Worm (Caenorhabditis elegans): ENCODE results near the gene apc-17.

apc-17 gene

DNA sequence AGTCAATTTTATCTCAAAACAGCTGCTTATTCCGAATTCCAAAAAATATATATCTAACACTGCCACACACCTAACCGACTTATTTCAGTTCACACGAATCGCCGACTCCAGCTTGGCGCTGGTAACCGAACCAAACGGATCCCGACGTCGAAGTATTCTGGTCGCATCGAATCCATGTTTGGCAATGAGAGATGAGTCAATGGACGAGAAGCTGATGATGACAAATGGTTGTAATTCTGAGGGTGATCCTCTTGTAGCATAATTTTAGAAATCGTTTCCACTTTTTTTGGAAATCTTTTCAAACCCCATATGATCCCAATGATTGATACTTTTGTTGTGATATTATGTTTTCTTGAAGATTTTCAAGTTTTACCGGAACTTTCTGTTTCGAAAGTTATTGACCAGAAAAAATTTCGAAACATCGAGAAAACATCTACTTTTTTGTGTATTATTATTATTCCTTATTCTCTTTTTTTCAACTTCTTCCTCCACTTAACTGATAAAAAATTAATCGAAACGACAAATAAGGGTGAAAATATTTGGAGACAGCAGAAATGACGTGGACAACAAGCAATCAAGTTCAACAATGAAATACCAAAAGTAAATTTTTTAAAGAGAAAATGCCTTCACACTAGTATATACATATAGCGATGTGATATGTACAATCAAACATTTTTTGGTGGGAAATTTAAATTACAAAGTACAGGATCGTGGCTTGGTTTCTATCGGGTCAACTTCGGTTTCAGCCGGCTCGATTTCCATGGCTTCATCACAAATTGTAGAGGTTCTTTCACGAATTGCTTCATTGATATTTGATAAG is 42.1 kb downstream of the apc-17 start:
- no peak for TF ChIP-seq unc-62 (GFP tag; optimal IDR thresholded peaks at IDR 0.05)

ce11 chrII:11150976-11151375 is 43.0 kb downstream of the apc-17 start:
- no peak for TF ChIP-seq unc-62 (GFP tag; optimal IDR thresholded peaks at IDR 0.05)

ce11 chrII:11152495-11152894 is 44.6 kb downstream of the apc-17 start, which contains the start of gene pqm-1:
TSS of gene pqm-1 (minus strand) at chrII:11152595.
- TF ChIP-seq unc-62 (GFP tag; optimal IDR thresholded peaks at IDR 0.05) = no peak

ce11 chrII:11153080-11153479 is 45.2 kb downstream of the apc-17 start:
- no peak for TF ChIP-seq unc-62 (GFP tag; optimal IDR thresholded peaks at IDR 0.05)

- TF ChIP-seq unc-62 (GFP tag; optimal IDR thresholded peaks at IDR 0.05) = no peak
These were observed 45.9 kb downstream of the apc-17 start for ce11 chrII:11153800-11154199.

ce11 chrII:11154957-11155356 is 47.0 kb downstream of the apc-17 start:
- TF ChIP-seq unc-62 (GFP tag; optimal IDR thresholded peaks at IDR 0.05) = no peak

- TF ChIP-seq unc-62 (GFP tag; optimal IDR thresholded peaks at IDR 0.05) = no peak
These were observed 47.5 kb downstream of the apc-17 start for ce11 chrII:11155400-11155799.

ce11 chrII:11156160-11156559 is 48.2 kb downstream of the apc-17 start:
- no peak for TF ChIP-seq unc-62 (GFP tag; optimal IDR thresholded peaks at IDR 0.05)

DNA sequence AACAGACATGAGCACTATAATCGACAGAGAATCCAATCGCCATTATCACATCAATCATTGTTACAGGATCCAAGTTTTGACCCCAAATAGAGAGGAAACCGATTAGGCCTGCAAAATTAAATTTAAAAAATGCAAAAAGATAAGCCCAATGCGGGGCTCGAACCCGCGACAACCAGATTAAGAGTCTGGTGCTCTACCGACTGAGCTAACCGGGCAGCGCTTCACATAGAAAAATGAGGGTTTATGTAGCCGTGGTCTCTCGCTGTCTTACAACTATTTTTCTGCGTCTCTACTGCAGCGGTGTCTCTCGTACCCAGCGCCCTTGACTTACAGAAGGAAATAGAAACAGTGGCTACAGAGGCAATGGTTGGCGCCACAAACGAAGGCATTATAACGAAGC is 49.7 kb downstream of the apc-17 start:
- TF ChIP-seq unc-62 (GFP tag; optimal IDR thresholded peaks at IDR 0.05) = no peak
